Worm (Caenorhabditis elegans): Measurements from ENCODE around the gene R08D7.5.

The R08D7.5 gene

ce11 chrIII:8973826-8974225 lies at the start of gene R08D7.5:
R08D7.5 (plus strand) TSS chrIII:8974126.
- TF ChIP-seq tbx-9 (tag; optimal IDR thresholded peaks at IDR 0.05; ENCODE audit: borderline replicate concordance) (no peak), hlh-26 (GFP tag; conservative IDR thresholded peaks at IDR 0.05) (no peak), nhr-80 (tag; optimal IDR thresholded peaks at IDR 0.05) (no peak), hlh-12 (tag; optimal IDR thresholded peaks at IDR 0.05) (no peak), dox-1 (GFP tag; IDR thresholded peaks at IDR 0.05) (no peak), nfya-1 (tag; optimal IDR thresholded peaks at IDR 0.05; ENCODE audit: borderline replicate concordance, insufficient read depth) (no peak), nhr-120 (GFP tag; IDR thresholded peaks at IDR 0.05) (no peak), nfya-2 (GFP tag; IDR thresholded peaks at IDR 0.05) (no peak), gei-17 (GFP tag; optimal IDR thresholded peaks at IDR 0.05) (no peak), C06A6.2 (GFP tag; conservative IDR thresholded peaks at IDR 0.05) (no peak), mel-28 (tag; optimal IDR thresholded peaks at IDR 0.05; ENCODE audit: borderline replicate concordance) (no peak), repo-1 (tag; optimal IDR thresholded peaks at IDR 0.05) (no peak), unc-130 (GFP tag; optimal IDR thresholded peaks at IDR 0.05) (no peak), dpff-1 (tag; optimal IDR thresholded peaks at IDR 0.05) (no peak), ceh-79 (tag; optimal IDR thresholded peaks at IDR 0.05) (no peak), chd-7 (tag; optimal IDR thresholded peaks at IDR 0.05) (no peak), snpc-3.4 (tag; optimal IDR thresholded peaks at IDR 0.05) (no peak), nhr-27 (tag; optimal IDR thresholded peaks at IDR 0.05) (no peak), ceh-40 (GFP tag; IDR thresholded peaks at IDR 0.05) (no peak)

- TF ChIP-seq B0336.3 (GFP tag; IDR thresholded peaks at IDR 0.05) (no peak), zfh-2 (GFP tag; conservative IDR thresholded peaks at IDR 0.05) (no peak), K12H6.12 (tag; optimal IDR thresholded peaks at IDR 0.05) (no peak), ama-1 (optimal IDR thresholded peaks at IDR 0.05) (no peak), ama-1 (GFP tag; optimal IDR thresholded peaks at IDR 0.05) (no peak), F57A8.1 (GFP tag; optimal IDR thresholded peaks at IDR 0.05) (no peak), Y67H2A.10 (GFP tag; conservative IDR thresholded peaks at IDR 0.05) (no peak), mel-28 (tag; optimal IDR thresholded peaks at IDR 0.05; ENCODE audit: borderline replicate concordance) (no peak), snpc-1.1 (tag; optimal IDR thresholded peaks at IDR 0.05; ENCODE audit: insufficient read depth) (no peak), rec-8 (tag; optimal IDR thresholded peaks at IDR 0.05) (no peak), C06A6.2 (GFP tag; conservative IDR thresholded peaks at IDR 0.05) (no peak), ccch-3 (GFP tag; optimal IDR thresholded peaks at IDR 0.05) (no peak), F37B4.10 (GFP tag; IDR thresholded peaks at IDR 0.05) (no peak), madf-10 (tag; optimal IDR thresholded peaks at IDR 0.05) (no peak), mcd-1 (GFP tag; IDR thresholded peaks at IDR 0.05) (no peak), pha-4 (tag; optimal IDR thresholded peaks at IDR 0.05) (no peak), tbp1 (GFP tag; optimal IDR thresholded peaks at IDR 0.05) (no peak)
Observed at ce11 chrIII:8925539-8925938, 48.4 kb upstream of the R08D7.5 start.

ce11 chrIII:8926512-8926911 lies 47.4 kb upstream of the R08D7.5 start:
- no peak for TF ChIP-seq hlh-26 (GFP tag; conservative IDR thresholded peaks at IDR 0.05)
- no peak for TF ChIP-seq C17E4.6 (GFP tag; IDR thresholded peaks at IDR 0.05)
- no peak for TF ChIP-seq xnd-1 (tag; optimal IDR thresholded peaks at IDR 0.05)
- no peak for TF ChIP-seq let-607 (tag; optimal IDR thresholded peaks at IDR 0.05)
- no peak for TF ChIP-seq lin-35 (GFP tag; optimal IDR thresholded peaks at IDR 0.05)
- TF ChIP-seq K12H6.12 (tag; optimal IDR thresholded peaks at IDR 0.05), result no peak
- no peak for TF ChIP-seq snpc-1.1 (tag; optimal IDR thresholded peaks at IDR 0.05; ENCODE audit: insufficient read depth)
- TF ChIP-seq F57C9.4 (tag; optimal IDR thresholded peaks at IDR 0.05), result no peak
- TF ChIP-seq C06A6.2 (GFP tag; conservative IDR thresholded peaks at IDR 0.05), result no peak
- TF ChIP-seq ceh-100 (GFP tag; IDR thresholded peaks at IDR 0.05), result no peak
